Fruit fly (Drosophila melanogaster): ENCODE measurements around the gene CG32121.

The CG32121 gene

dm6 chr3L:13422286-13422787 is at the start of gene CG32121:
Gene CG32121 (minus strand): TSS chr3L:13422336.
- TF ChIP-seq psq (optimal IDR thresholded peaks at IDR 0.05) = no peak
- no peak for TF ChIP-seq Myc (optimal IDR thresholded peaks at IDR 0.05)
- TF ChIP-seq Sin3A (optimal IDR thresholded peaks at IDR 0.05) = no peak
- TF ChIP-seq ttk (optimal IDR thresholded peaks at IDR 0.05) = no peak
- TF ChIP-seq insv (optimal IDR thresholded peaks at IDR 0.05) = no peak
- TF ChIP-seq h (optimal IDR thresholded peaks at IDR 0.05) = no peak

DNA sequence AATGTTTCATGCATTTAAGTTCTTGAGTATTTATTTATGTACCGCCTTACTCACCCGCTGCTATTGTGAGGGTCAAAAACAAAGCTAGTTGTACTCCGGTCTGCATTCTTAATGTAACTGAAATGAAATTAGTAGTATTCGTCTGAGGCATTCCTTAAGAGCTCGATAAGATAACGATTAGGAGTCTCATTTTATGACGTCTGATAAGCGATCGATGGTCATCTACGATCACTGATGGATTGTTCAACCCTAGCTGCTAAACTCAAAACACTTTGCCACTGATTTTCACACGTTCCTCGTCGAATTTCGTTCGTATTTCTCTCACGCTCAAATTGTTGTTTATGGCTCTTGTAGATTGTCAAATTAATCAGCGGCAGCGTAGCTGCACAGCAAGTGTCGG is 35.0 kb upstream of the CG32121 start, which contains the start of gene CG10116:
Gene CG10116, minus strand, starts transcription at position 106 of the 400 bp plus-strand sequence.
- TF ChIP-seq h (optimal IDR thresholded peaks at IDR 0.05) (no peak), ttk (optimal IDR thresholded peaks at IDR 0.05) (no peak), insv (optimal IDR thresholded peaks at IDR 0.05) (no peak), psq (optimal IDR thresholded peaks at IDR 0.05) (no peak), Sin3A (optimal IDR thresholded peaks at IDR 0.05) (no peak), Myc (optimal IDR thresholded peaks at IDR 0.05) (no peak)

DNA sequence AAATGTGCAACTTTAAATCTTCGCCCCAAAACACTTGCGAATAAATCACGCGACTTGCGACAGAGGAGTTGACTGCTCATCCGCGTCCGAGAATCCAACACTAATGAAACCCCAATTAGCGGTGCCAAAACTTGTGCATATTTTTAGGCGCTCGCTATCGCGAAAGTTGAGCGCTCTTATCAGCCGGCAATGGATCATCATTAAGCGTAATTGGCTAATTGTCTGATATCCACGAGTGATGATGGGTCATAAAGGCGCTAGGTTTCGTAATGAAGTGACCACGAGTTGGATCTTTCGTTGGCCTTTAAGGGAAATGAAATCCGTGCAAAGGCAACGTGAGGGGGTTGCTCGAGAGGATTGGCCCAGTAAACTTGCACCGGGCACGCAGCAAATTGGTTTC is 32.6 kb upstream of the CG32121 start:
- TF ChIP-seq psq (optimal IDR thresholded peaks at IDR 0.05) = no peak
- no peak for TF ChIP-seq insv (optimal IDR thresholded peaks at IDR 0.05)
- TF ChIP-seq Myc (optimal IDR thresholded peaks at IDR 0.05) = no peak
- no peak for TF ChIP-seq h (optimal IDR thresholded peaks at IDR 0.05)
- no peak for TF ChIP-seq Sin3A (optimal IDR thresholded peaks at IDR 0.05)
- TF ChIP-seq ttk (optimal IDR thresholded peaks at IDR 0.05) = no peak

DNA sequence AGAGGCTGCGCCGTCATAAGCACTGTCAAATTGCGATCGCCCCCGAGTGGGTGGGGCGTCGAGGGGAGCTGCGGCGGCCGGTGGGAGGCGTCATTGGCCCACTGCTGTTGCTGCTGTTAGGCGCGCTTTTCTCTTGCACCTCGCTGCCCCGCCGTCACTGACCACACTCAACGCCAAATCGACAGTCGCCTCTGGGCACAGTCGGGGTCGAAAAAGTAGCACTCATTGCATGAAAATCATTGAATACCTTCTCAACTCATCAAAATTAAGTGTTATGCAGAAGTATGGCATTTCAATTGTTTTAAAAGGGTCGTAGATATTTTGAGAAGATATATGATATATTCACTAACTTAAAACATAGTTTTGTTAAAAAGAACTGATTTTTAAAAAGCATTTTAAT is 30.1 kb upstream of the CG32121 start:
- TF ChIP-seq Myc (optimal IDR thresholded peaks at IDR 0.05) (no peak), psq (optimal IDR thresholded peaks at IDR 0.05) (no peak), ttk (optimal IDR thresholded peaks at IDR 0.05) (no peak), h (optimal IDR thresholded peaks at IDR 0.05) (no peak), Sin3A (optimal IDR thresholded peaks at IDR 0.05) (no peak), insv (optimal IDR thresholded peaks at IDR 0.05) (no peak)

dm6 chr3L:13451562-13451961 is 29.4 kb upstream of the CG32121 start:
- no peak for TF ChIP-seq h (optimal IDR thresholded peaks at IDR 0.05)
- TF ChIP-seq ttk (optimal IDR thresholded peaks at IDR 0.05) = no peak

dm6 chr3L:13450177-13450793 is 28.1 kb upstream of the CG32121 start, which contains the start of the genes JMJD7 and CG10738:
Gene JMJD7 (minus strand): TSS chr3L:13450283.
Gene CG10738 (plus strand): TSS chr3L:13450770.
- TF ChIP-seq Myc (optimal IDR thresholded peaks at IDR 0.05) (no peak), Sin3A (optimal IDR thresholded peaks at IDR 0.05) (no peak), h (optimal IDR thresholded peaks at IDR 0.05) (no peak), insv (optimal IDR thresholded peaks at IDR 0.05) (no peak), ttk (optimal IDR thresholded peaks at IDR 0.05) (no peak), psq (optimal IDR thresholded peaks at IDR 0.05) (no peak)

DNA sequence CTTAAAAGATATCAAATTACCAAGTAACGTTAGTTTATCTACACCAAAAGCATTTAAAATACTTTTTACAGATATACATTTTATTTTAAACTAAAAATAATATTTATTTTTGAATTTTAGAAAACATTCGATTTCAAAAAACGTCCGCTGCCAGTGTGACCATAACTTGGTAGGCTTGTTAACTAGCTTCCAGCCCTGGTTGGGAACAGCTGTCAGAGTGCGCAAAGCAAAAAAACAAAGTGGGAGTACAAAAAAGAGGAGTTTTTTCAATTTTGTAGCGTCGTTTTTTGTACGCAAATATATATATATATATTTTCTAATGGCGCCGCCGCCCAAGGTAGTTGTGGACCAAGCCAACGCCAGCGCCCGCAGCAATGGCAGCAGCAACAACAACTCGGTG is 20.3 kb upstream of the CG32121 start, which contains the start of gene cmb:
Gene cmb, plus strand, starts transcription at position 195 of the 400 bp plus-strand sequence.
- TF ChIP-seq insv (optimal IDR thresholded peaks at IDR 0.05) (no peak), psq (optimal IDR thresholded peaks at IDR 0.05) (no peak), Myc (optimal IDR thresholded peaks at IDR 0.05) (no peak)

DNA sequence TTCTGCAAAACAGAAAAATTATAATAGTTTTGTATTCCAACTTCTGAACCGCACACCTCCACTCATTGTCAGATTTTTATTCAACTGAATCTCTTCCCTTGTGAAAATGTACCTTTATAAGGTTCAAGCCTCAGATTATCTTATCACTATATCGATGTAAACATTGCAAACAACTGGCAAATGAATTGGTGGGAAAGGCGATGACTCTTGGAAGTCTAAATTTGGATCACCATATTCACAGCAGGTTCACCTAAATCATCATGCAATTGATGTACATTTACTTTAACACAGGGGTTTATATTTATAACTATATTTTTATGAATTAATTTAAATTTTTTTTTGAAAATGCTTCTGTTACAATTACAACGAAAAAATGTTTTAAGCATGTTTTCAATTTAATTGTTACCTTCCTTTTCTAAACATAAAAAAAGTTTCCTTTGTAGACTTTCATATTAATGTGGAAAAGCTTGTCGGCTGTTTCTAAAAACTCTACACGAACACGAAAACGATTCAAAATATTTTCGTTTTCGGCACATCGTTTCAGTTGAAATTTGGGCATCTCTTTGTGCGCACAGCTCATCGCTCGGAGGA is 18.3 kb upstream of the CG32121 start, which contains the start of the genes CG10140 and CG14109:
Gene CG10140, minus strand, starts transcription at position 101 of the 591 bp plus-strand sequence.
Gene CG14109, plus strand, starts transcription at position 541 of the 591 bp plus-strand sequence.
- no peak for TF ChIP-seq Myc (optimal IDR thresholded peaks at IDR 0.05)

DNA sequence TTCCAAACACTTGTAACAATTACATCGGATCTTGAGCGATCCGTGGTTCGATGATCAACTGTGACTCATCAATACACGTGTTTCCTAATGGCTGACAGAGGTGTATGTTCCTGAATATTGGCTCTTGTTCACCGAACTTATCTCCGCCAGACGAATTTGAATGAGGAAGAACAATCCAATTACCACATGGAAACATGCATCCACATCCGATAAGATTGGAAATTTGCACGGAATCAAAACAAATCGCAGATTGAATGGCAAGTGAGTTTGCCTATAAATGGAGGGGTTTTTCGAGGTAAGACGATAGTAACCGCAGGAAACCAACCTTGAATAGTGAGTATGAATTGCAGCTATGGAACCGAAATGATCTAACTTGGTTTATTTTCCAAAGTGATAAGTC is 15.5 kb upstream of the CG32121 start, which contains the start of gene CG10725:
Gene CG10725, plus strand, starts transcription at position 301 of the 400 bp plus-strand sequence.
- TF ChIP-seq Myc (optimal IDR thresholded peaks at IDR 0.05) (no peak), Sin3A (optimal IDR thresholded peaks at IDR 0.05) (no peak), psq (optimal IDR thresholded peaks at IDR 0.05) (no peak), ttk (optimal IDR thresholded peaks at IDR 0.05) (no peak), insv (optimal IDR thresholded peaks at IDR 0.05) (no peak), h (optimal IDR thresholded peaks at IDR 0.05) (no peak)

DNA sequence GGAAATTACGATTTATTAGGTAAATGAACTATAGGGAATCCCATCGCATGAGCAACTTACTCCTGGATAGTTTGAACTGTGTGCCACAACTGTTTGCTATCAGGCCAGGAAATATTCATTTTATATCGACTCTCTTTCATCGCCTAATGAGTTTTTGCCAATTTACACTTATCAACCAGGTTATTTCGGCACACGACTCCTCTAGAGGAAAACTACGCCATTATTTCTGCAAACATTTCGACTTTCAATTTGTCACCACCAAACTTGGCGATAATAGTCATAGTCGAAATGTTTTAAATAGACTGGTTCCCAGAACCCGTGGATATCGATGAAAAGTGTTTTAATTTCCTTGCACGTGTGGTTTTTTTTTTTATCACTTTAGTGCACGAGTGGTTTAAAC is 14.9 kb upstream of the CG32121 start, which contains the start of gene CG10154:
Gene CG10154, minus strand, starts transcription at position 101 of the 400 bp plus-strand sequence.
- TF ChIP-seq Sin3A (optimal IDR thresholded peaks at IDR 0.05) (no peak), ttk (optimal IDR thresholded peaks at IDR 0.05) (no peak), Myc (optimal IDR thresholded peaks at IDR 0.05) (no peak), h (optimal IDR thresholded peaks at IDR 0.05) (no peak), insv (optimal IDR thresholded peaks at IDR 0.05) (no peak), psq (optimal IDR thresholded peaks at IDR 0.05) (no peak)

- TF ChIP-seq Myc (optimal IDR thresholded peaks at IDR 0.05) (no peak), insv (optimal IDR thresholded peaks at IDR 0.05) (no peak), ttk (optimal IDR thresholded peaks at IDR 0.05) (no peak), psq (optimal IDR thresholded peaks at IDR 0.05) (no peak), Sin3A (optimal IDR thresholded peaks at IDR 0.05) (no peak), h (optimal IDR thresholded peaks at IDR 0.05) (no peak)
Observed at dm6 chr3L:13435170-13435727, 13.1 kb upstream of the CG32121 start, which contains the start of gene CG10713. Gene CG10713 (minus strand): TSS chr3L:13435229.

- no peak for TF ChIP-seq Sin3A (optimal IDR thresholded peaks at IDR 0.05)
- no peak for TF ChIP-seq psq (optimal IDR thresholded peaks at IDR 0.05)
- TF ChIP-seq Myc (optimal IDR thresholded peaks at IDR 0.05) = no peak
- TF ChIP-seq h (optimal IDR thresholded peaks at IDR 0.05) = no peak
- TF ChIP-seq insv (optimal IDR thresholded peaks at IDR 0.05) = no peak
- no peak for TF ChIP-seq ttk (optimal IDR thresholded peaks at IDR 0.05)
Observed at dm6 chr3L:13433522-13433921, 11.4 kb upstream of the CG32121 start.
